Worm (Caenorhabditis elegans): ENCODE measurements around the gene sand-1.

ce11 chrIV:5382609-5383008 lies 15.9 kb downstream of the sand-1 start, which contains the start of gene F41H10.1:
- TF ChIP-seq pha-4 (tag; optimal IDR thresholded peaks at IDR 0.05) (no peak), zip-5 (tag; optimal IDR thresholded peaks at IDR 0.05) (no peak), unc-86 (tag; optimal IDR thresholded peaks at IDR 0.05) (no peak)

Measured in whole organism, late embryonic.